Worm (Caenorhabditis elegans): Measurements from ENCODE around the gene daf-3.

The daf-3 gene

DNA sequence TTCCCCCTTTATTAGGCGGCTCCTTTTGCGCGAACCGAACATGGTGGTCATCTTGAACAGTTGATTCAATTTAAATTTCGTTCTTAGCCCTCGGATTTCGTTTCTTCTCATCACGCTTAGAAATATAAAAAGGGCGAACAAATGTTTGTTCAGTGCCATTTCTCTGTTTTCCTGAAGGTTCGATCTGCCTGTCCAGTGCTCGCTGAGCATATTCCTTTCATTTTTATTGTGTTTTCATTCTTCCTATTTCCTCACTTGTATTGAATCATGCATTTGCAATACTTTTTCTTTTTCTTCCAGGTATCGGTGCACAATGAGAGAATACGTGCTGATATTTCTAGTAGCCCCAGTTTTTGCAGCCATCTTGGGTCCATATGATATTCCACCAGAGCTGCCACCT, 47.9 kb downstream of the daf-3 start, which contains the start of gene nas-15:
Gene nas-15 (plus strand): TSS at position 301 of the 400 bp plus-strand sequence.
- TF ChIP-seq lsy-2 (tag; optimal IDR thresholded peaks at IDR 0.05), result no peak
- no peak for TF ChIP-seq nhr-84 (tag; optimal IDR thresholded peaks at IDR 0.05)
- no peak for TF ChIP-seq tbx-2 (tag; optimal IDR thresholded peaks at IDR 0.05)
- TF ChIP-seq egl-27 (tag; optimal IDR thresholded peaks at IDR 0.05), result no peak
- no peak for TF ChIP-seq unc-86 (tag; optimal IDR thresholded peaks at IDR 0.05)
- no peak for TF ChIP-seq aha-1 (tag; optimal IDR thresholded peaks at IDR 0.05)

DNA sequence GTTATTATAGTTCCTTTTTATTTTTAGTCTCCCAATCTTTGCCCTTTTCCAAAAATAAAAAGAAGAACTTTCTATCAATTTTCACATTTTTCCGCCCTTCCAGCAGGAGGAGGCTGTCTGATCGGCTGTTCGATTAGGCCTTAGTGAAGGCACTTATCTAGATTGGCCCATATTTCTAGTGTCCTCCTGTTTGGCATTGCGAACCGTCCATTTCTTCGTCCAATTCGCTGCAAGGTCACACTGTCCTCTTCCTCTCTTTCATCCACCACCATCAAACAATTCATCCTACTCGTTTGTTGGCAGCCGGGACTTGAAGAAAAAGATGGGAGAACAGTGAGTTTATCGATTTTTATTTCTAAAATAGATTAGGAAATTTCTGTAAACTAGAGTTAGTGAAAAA, 53.1 kb downstream of the daf-3 start, which contains the start of gene T04G9.4:
Gene T04G9.4 (plus strand): TSS at position 293 of the 400 bp plus-strand sequence.
- TF ChIP-seq zag-1 (tag; optimal IDR thresholded peaks at IDR 0.05) (no peak), nhr-20 (tag; optimal IDR thresholded peaks at IDR 0.05) (peak; percentile 5), blmp-1 (tag; optimal IDR thresholded peaks at IDR 0.05) (peak; percentile 56), lin-15B (tag; optimal IDR thresholded peaks at IDR 0.05) (no peak), mab-9 (GFP tag; IDR thresholded peaks at IDR 0.05) (no peak), nhr-85 (tag) (peak; percentile 79), egl-13 (tag; optimal IDR thresholded peaks at IDR 0.05) (no peak), lsy-2 (tag; optimal IDR thresholded peaks at IDR 0.05) (no peak), vab-15 (tag; optimal IDR thresholded peaks at IDR 0.05) (no peak), C16A3.4 (tag; optimal IDR thresholded peaks at IDR 0.05) (no peak), nhr-237 (tag; optimal IDR thresholded peaks at IDR 0.05) (no peak), ztf-4 (tag; optimal IDR thresholded peaks at IDR 0.05) (no peak), lin-14 (GFP tag; optimal IDR thresholded peaks at IDR 0.05) (peak; percentile 62), elt-3 (tag; optimal IDR thresholded peaks at IDR 0.05) (no peak), sox-4 (tag; optimal IDR thresholded peaks at IDR 0.05) (no peak), grh-1 (GFP tag; IDR thresholded peaks at IDR 0.05) (no peak), efl-3 (GFP tag; optimal IDR thresholded peaks at IDR 0.05) (no peak), isw-1 (GFP tag; IDR thresholded peaks at IDR 0.05) (no peak), ceh-8 (GFP tag; optimal IDR thresholded peaks at IDR 0.05) (no peak), alr-1 (tag; optimal IDR thresholded peaks at IDR 0.05; ENCODE audit: borderline replicate concordance) (no peak)

ce11 chrX:770537-770936, 54.7 kb downstream of the daf-3 start, which contains the start of gene T04G9.7:
Gene T04G9.7, plus strand, starts transcription at chrX:770837.
- TF ChIP-seq fkh-10 (GFP tag; optimal IDR thresholded peaks at IDR 0.05) (no peak), lin-14 (GFP tag; optimal IDR thresholded peaks at IDR 0.05) (no peak), nhr-11 (tag; optimal IDR thresholded peaks at IDR 0.05) (no peak), mef-2 (tag; optimal IDR thresholded peaks at IDR 0.05) (no peak), tbx-2 (tag; optimal IDR thresholded peaks at IDR 0.05) (no peak), fos-1 (tag; optimal IDR thresholded peaks at IDR 0.05) (no peak)

ce11 chrX:769550-769949, 55.7 kb downstream of the daf-3 start:
- TF ChIP-seq efl-1 (optimal IDR thresholded peaks at IDR 0.05) (no peak), efl-1 (GFP tag; optimal IDR thresholded peaks at IDR 0.05 in 1 of 2) (peak in 1 of 2 experiments; percentile 55), hpl-2 (GFP tag; optimal IDR thresholded peaks at IDR 0.05) (no peak), F16B12.6 (tag; optimal IDR thresholded peaks at IDR 0.05) (no peak), hlh-4 (tag; optimal IDR thresholded peaks at IDR 0.05) (no peak)

DNA sequence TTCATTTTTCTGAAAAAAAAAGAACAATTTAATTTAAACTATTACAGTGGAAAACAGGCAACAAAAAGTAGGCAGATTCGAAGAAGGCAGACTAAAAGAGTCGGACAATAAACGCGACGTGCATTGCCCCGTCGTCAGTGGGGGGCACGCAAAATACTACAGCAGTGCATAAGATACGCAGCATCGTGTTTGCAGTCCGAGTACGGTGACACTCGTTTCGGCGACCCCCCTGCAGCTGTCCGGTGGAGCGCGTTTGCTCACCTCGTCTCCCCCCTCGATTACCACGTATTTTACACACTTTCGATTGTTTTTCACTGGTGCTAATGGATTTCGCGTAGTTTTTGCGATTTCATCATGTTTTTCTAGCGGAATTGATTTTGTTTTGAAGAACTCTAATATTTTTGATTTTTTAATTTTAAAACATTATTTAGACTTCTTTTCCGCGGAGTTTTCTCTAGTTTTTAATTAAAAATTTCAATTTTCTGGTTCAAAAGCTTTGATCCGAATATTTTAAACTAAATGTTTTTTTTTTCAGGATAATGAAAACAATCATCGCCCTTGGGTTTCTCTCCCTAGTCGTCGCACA, 57.1 kb downstream of the daf-3 start, which contains the start of the genes trap-2 and ile-2:
Gene trap-2 (minus strand): TSS at position 9 of the 586 bp plus-strand sequence.
Gene ile-2 (plus strand): TSS at position 536 of the 586 bp plus-strand sequence.
- TF ChIP-seq tlp-1 (tag; optimal IDR thresholded peaks at IDR 0.05), result no peak
- peak; percentile 91 for TF ChIP-seq xbp-1 (tag; optimal IDR thresholded peaks at IDR 0.05)
- TF ChIP-seq unc-86 (tag; optimal IDR thresholded peaks at IDR 0.05), result peak; percentile 83
- peak; percentile 97 to 98 for TF ChIP-seq lsy-2 (tag; optimal IDR thresholded peaks at IDR 0.05)
- TF ChIP-seq swsn-7 (tag; optimal IDR thresholded peaks at IDR 0.05), result peak; percentile 91
- peak; percentile 89 for TF ChIP-seq lin-15B (tag; optimal IDR thresholded peaks at IDR 0.05)
- TF ChIP-seq unc-62 (GFP tag; optimal IDR thresholded peaks at IDR 0.05), result no peak
- peak; percentile 75 for TF ChIP-seq isw-1 (GFP tag; IDR thresholded peaks at IDR 0.05)
- no peak for TF ChIP-seq Y116A8C.19 (tag; optimal IDR thresholded peaks at IDR 0.05; ENCODE audit: borderline replicate concordance)
- TF ChIP-seq snu-23 (GFP tag; optimal IDR thresholded peaks at IDR 0.05), result peak; percentile 94
- TF ChIP-seq nhr-90 (tag; optimal IDR thresholded peaks at IDR 0.05; ENCODE audit: poor library complexity), result peak; percentile 92
- peak; percentile 65 for TF ChIP-seq fos-1 (tag; optimal IDR thresholded peaks at IDR 0.05)
- peak; percentile 87 for TF ChIP-seq mep-1 (tag; optimal IDR thresholded peaks at IDR 0.05)
- TF ChIP-seq mab-9 (GFP tag; IDR thresholded peaks at IDR 0.05), result peak; percentile 52; the same call in 1 of the 2 replicates
- TF ChIP-seq nhr-11 (tag; optimal IDR thresholded peaks at IDR 0.05), result peak; percentile 39
- TF ChIP-seq hpl-2 (GFP tag; optimal IDR thresholded peaks at IDR 0.05), result peak; percentile 62
- TF ChIP-seq pag-3 (tag; optimal IDR thresholded peaks at IDR 0.05; ENCODE audit: borderline replicate concordance, insufficient read depth), result no peak
- peak; percentile 56 for TF ChIP-seq elt-2 (tag; optimal IDR thresholded peaks at IDR 0.05)
- no peak for TF ChIP-seq ceh-90 (tag; optimal IDR thresholded peaks at IDR 0.05)
- peak; percentile 65 for TF ChIP-seq vab-15 (tag; optimal IDR thresholded peaks at IDR 0.05)

Measured in whole organism, L1 larva.